Fruit fly (Drosophila melanogaster) S2 (cell line): Measurements from ENCODE around the gene Uch-L5.

ENCODE experiments used
- CG8478 ChIP-seq: fragments of >200 bp; optimal IDR thresholded peaks from 2 replicates; lab custom pipeline; 2018
- CTCF ChIP-seq, 2 experiments: fragments of >200 bp; optimal IDR thresholded peaks; 2 replicates each; lab custom pipeline; 2018

dm6 chr3L:9430608-9430952, 46.2 kb downstream of the Uch-L5 start:
- no peak for TF ChIP-seq CTCF (optimal IDR thresholded peaks at IDR 0.05; lab: Kevin White, UChicago)
- TF ChIP-seq CG8478 = no peak
